Worm (Caenorhabditis elegans) whole organism, early embryonic: ENCODE measurements around the gene C32B5.15.

Source experiments
- B0310.2 ChIP-seq: sonication (generic microtip); optimal IDR thresholded peaks from 2 replicates; lab custom pipeline; 2016; ENCODE audit warnings: mild to moderate bottlenecking, missing genetic modification characterization, missing compliant biosample characterization
- F13C5.2 ChIP-seq: sonication (generic microtip); optimal IDR thresholded peaks from 2 replicates; lab custom pipeline; 2017; ENCODE audit warnings: mild to moderate bottlenecking, missing genetic modification characterization, inconsistent platforms, missing compliant biosample characterization
- ama-1 ChIP-seq: fragments of 150-350 bp; optimal IDR thresholded peaks from 2 replicates; lab custom pipeline; 2014
- ets-7 ChIP-seq: sonication (generic microtip); optimal IDR thresholded peaks from 2 replicates; lab custom pipeline; 2016; ENCODE audit warnings: missing genotype, missing genetic modification characterization, missing compliant biosample characterization
- flt-1 ChIP-seq: fragments of 200-800 bp; sonication (Bioruptor generic); IDR thresholded peaks from 2 replicates; pipeline ENCODE4 v1.3.6; 2022; ENCODE audit warnings: missing genetic modification characterization, missing compliant biosample characterization
- hmg-4 ChIP-seq: fragments of 200-800 bp; sonication (Bioruptor generic); optimal IDR thresholded peaks from 2 replicates; lab custom pipeline; 2018; ENCODE audit warnings: mild to moderate bottlenecking, missing genetic modification characterization, missing compliant biosample characterization
- hnd-1 ChIP-seq: sonication (generic microtip); optimal IDR thresholded peaks from 2 replicates; lab custom pipeline; 2016; ENCODE audit warnings: missing genetic modification characterization, missing compliant biosample characterization
- sea-1 ChIP-seq: fragments of 200-800 bp; sonication (Bioruptor generic); conservative IDR thresholded peaks from 2 replicates; pipeline ENCODE4 v1.3.6; 2022; ENCODE audit warnings: missing genetic modification characterization, missing compliant biosample characterization
- tbx-11 ChIP-seq: fragments of 200-800 bp; sonication (Bioruptor generic); IDR thresholded peaks from 2 replicates; pipeline ENCODE4 v1.3.6; 2022; ENCODE audit warnings: missing genetic modification characterization, missing compliant biosample characterization
- tbx-37 ChIP-seq: fragments of 200-800 bp; sonication (Bioruptor generic); conservative IDR thresholded peaks from 2 replicates; pipeline ENCODE4 v1.3.6; 2022; ENCODE audit warnings: missing genetic modification reagents, missing genetic modification characterization, missing compliant biosample characterization
- tra-4 ChIP-seq: sonication (generic microtip); optimal IDR thresholded peaks from 2 replicates; lab custom pipeline; 2017; ENCODE audit warnings: missing genetic modification characterization, missing compliant biosample characterization

DNA sequence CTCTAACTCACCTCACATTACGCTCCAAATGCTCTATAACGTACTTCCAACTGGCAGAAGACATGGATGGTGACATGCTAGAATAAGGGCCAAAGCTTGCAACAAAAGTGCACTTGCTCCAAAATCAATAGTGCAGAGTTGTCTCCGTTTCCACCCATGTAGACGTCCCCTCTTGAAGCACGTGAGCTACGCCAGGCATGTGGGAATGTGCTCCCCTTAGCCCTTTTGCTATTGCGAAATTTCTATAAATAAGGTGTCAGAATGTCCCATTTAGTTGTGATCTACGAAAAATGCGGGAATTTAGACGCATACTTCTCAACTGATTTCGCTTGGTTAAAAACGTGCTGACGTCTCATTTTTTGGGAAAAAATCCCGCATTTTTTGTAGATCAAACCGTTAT is 22.4 kb downstream of the C32B5.15 start:
- TF ChIP-seq F13C5.2 (tag; lab: Kevin White, UChicago) = no peak
- no peak for TF ChIP-seq sea-1
- TF ChIP-seq ama-1 (lab: Kevin White, UChicago) = no peak
- TF ChIP-seq tra-4 (tag; lab: Kevin White, UChicago) = no peak
- no peak for TF ChIP-seq hnd-1 (tag; lab: Kevin White, UChicago)
- TF ChIP-seq tbx-11 (GFP tag; lab: Robert Waterston, UW) = no peak
- TF ChIP-seq flt-1 = no peak
- no peak for TF ChIP-seq ets-7 (tag; lab: Kevin White, UChicago)
- no peak for TF ChIP-seq B0310.2 (tag; lab: Kevin White, UChicago)
- TF ChIP-seq tbx-37 (GFP tag; lab: Robert Waterston, UW) = no peak
- no peak for TF ChIP-seq hmg-4 (GFP tag; lab: Kevin White, UChicago)
